Worm (Caenorhabditis elegans) whole organism, L1 larva: ENCODE measurements around the gene K02B7.3.
A peak's percentile ranks its signal among the peaks of the same experiment; 100 is the strongest.

Experiments
- C16A3.4 ChIP-seq: fragments of 150-350 bp; optimal IDR thresholded peaks from 2 replicates; lab custom pipeline; 2014; ENCODE audit warnings: missing biosample characterization, missing genetic modification characterization
- C34B4.2 ChIP-seq: sonication (generic microtip); optimal IDR thresholded peaks from 2 replicates; lab custom pipeline; 2017; ENCODE audit warnings: mild to moderate bottlenecking, missing genetic modification characterization, missing compliant biosample characterization
- blmp-1 ChIP-seq: fragments of 150-350 bp; optimal IDR thresholded peaks from 2 replicates; lab custom pipeline; 2014; ENCODE audit warnings: missing biosample characterization, missing genetic modification characterization
- efl-1 ChIP-seq, 4 experiments: fragments of 150-350 bp; optimal IDR thresholded peaks in 3 of 4; peaks in 1 of 4; 1 replicate in 1 of 4; 2 replicates in 3 of 4; lab custom pipeline; 2014; ENCODE audit warnings: missing biosample characterization in 2 of 4, missing genetic modification characterization in 2 of 4, missing genetic modification reagents in 2 of 4
- irx-1 ChIP-seq: sonication (generic microtip); optimal IDR thresholded peaks from 2 replicates; lab custom pipeline; 2016; ENCODE audit warnings: missing genetic modification characterization, missing compliant biosample characterization
- lin-13 ChIP-seq: fragments of 150-350 bp; optimal IDR thresholded peaks from 2 replicates; lab custom pipeline; 2014; ENCODE audit warnings: missing biosample characterization, missing genetic modification reagents, missing genetic modification characterization
- lin-35 ChIP-seq, 2 experiments: fragments of 150-350 bp; optimal IDR thresholded peaks; 2 replicates each; lab custom pipeline; 2014; ENCODE audit warnings: missing biosample characterization in 2 of 2, missing genetic modification characterization in 2 of 2, missing genetic modification reagents in 2 of 2
- mep-1 ChIP-seq: fragments of 150-350 bp; optimal IDR thresholded peaks from 2 replicates; lab custom pipeline; 2014; ENCODE audit warnings: missing biosample characterization, missing genetic modification characterization
- nhr-19 ChIP-seq: fragments of 200-800 bp; sonication (Bioruptor generic); conservative IDR thresholded peaks from 2 replicates; pipeline ENCODE4 v1.3.6; 2022; ENCODE audit warnings: missing genetic modification characterization, missing compliant biosample characterization
- nhr-20 ChIP-seq: sonication (generic microtip); optimal IDR thresholded peaks from 2 replicates; lab custom pipeline; 2016; ENCODE audit warnings: mild to moderate bottlenecking, missing genetic modification characterization, missing compliant biosample characterization
- nhr-237 ChIP-seq: fragments of 150-350 bp; optimal IDR thresholded peaks from 2 replicates; lab custom pipeline; 2014; ENCODE audit warnings: missing biosample characterization, missing genetic modification characterization
- nhr-76 ChIP-seq: sonication (generic microtip); optimal IDR thresholded peaks from 2 replicates; lab custom pipeline; 2017; ENCODE audit warnings: missing biosample characterization, missing genetic modification characterization
- nhr-77 ChIP-seq: fragments of 150-350 bp; optimal IDR thresholded peaks from 2 replicates; lab custom pipeline; 2014; ENCODE audit warnings: missing biosample characterization, missing genetic modification characterization
- rnt-1 ChIP-seq: sonication (generic microtip); optimal IDR thresholded peaks from 2 replicates; lab custom pipeline; 2016; ENCODE audit warnings: mild to moderate bottlenecking, missing genetic modification characterization, moderate library complexity, missing compliant biosample characterization
- snpc-4 ChIP-seq: fragments of 150-350 bp; optimal IDR thresholded peaks from 2 replicates; lab custom pipeline; 2014; ENCODE audit warnings: missing biosample characterization, missing genetic modification characterization
- swsn-7 ChIP-seq: sonication (generic microtip); optimal IDR thresholded peaks from 2 replicates; lab custom pipeline; 2016; ENCODE audit warnings: missing genetic modification characterization, missing compliant biosample characterization
- tbx-2 ChIP-seq: sonication (generic microtip); optimal IDR thresholded peaks from 2 replicates; lab custom pipeline; 2016; ENCODE audit warnings: missing genetic modification characterization, missing compliant biosample characterization
- tlp-1 ChIP-seq: fragments of 150-350 bp; optimal IDR thresholded peaks from 2 replicates; lab custom pipeline; 2014; ENCODE audit warnings: missing biosample characterization, missing genetic modification characterization
- unc-30 ChIP-seq: sonication (generic microtip); optimal IDR thresholded peaks from 2 replicates; lab custom pipeline; 2017; ENCODE audit warnings: missing biosample characterization, missing genetic modification characterization

Gene K02B7.3

ce11 chrII:14645290-14645689 lies 49.8 kb downstream of the K02B7.3 start (continued):
- TF ChIP-seq nhr-77 (tag; lab: Kevin White, UChicago) (peak; percentile 14), nhr-19 (GFP tag; lab: Robert Waterston, UW) (peak; percentile 24; the same call in 1 of the 2 replicates), irx-1 (tag; lab: Kevin White, UChicago) (peak; percentile 12), lin-35 (GFP tag; optimal IDR thresholded peaks at IDR 0.05; lab: Kevin White, UChicago) (peak; percentile 24 to 26), blmp-1 (peak; percentile 71), lin-13 (GFP tag; lab: Kevin White, UChicago) (no peak), tbx-2 (tag; lab: Kevin White, UChicago) (peak; percentile 52), tlp-1 (tag; lab: Kevin White, UChicago) (no peak), nhr-237 (tag; lab: Kevin White, UChicago) (no peak), nhr-20 (tag; lab: Kevin White, UChicago) (peak; percentile 45), rnt-1 (tag; lab: Kevin White, UChicago) (peak; percentile 58), C16A3.4 (tag; lab: Kevin White, UChicago) (peak; percentile 3)

DNA sequence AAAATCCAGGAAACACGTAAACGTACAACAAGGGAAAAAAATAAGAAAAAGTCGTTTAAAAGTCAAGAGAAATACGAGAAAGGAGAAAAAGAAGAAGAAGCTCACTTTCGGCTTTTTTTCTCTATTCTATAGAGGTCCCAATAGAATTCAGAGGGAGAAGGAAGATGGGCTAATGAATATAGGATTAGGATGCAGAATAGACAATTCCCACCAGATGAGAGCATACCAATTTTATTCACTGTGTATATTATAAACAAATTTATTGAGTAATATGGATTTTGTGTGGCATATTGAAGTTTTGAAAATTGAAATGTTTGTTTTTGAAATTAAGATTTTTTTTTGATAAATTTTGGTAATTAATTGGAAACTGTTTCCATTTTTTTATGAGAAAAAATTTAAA lies 50.6 kb downstream of the K02B7.3 start:
- TF ChIP-seq efl-1 (optimal IDR thresholded peaks at IDR 0.05; lab: Kevin White, UChicago) = no peak
- no peak for TF ChIP-seq efl-1 (GFP tag; optimal IDR thresholded peaks at IDR 0.05 in 1 of 2; lab: Kevin White, UChicago)
- no peak for TF ChIP-seq swsn-7 (tag; lab: Kevin White, UChicago)
- TF ChIP-seq unc-30 (tag; lab: Kevin White, UChicago) = no peak
- no peak for TF ChIP-seq mep-1 (tag; lab: Kevin White, UChicago)
- no peak for TF ChIP-seq C34B4.2 (tag; lab: Kevin White, UChicago)
- no peak for TF ChIP-seq nhr-76
- no peak for TF ChIP-seq snpc-4
- TF ChIP-seq, all 84 proteins: peak for 0
